Fruit fly (Drosophila melanogaster) whole organism, wandering third instar larva: ENCODE measurements around the gene CG17145.

Experiments
- Abd-B ChIP-seq: fragments of >200 bp; optimal IDR thresholded peaks from 2 replicates; lab custom pipeline; 2017; ENCODE audit warnings: missing biosample characterization, missing genetic modification characterization
- CG32264 ChIP-seq: fragments of 200-800 bp; sonication (Bioruptor generic); optimal IDR thresholded peaks from 2 replicates; lab custom pipeline; 2016; ENCODE audit warnings: missing biosample characterization, missing genetic modification characterization
- CG9705 ChIP-seq: fragments of 200-800 bp; sonication (Bioruptor generic); optimal IDR thresholded peaks from 2 replicates; lab custom pipeline; 2018; ENCODE audit warnings: missing biosample characterization, mild to moderate bottlenecking, missing genetic modification characterization
- CrebA ChIP-seq: fragments of 200-800 bp; sonication (Bioruptor generic); optimal IDR thresholded peaks from 2 replicates; lab custom pipeline; 2016; ENCODE audit warnings: missing biosample characterization, mild to moderate bottlenecking, missing genetic modification characterization, borderline replicate concordance
- Dfd ChIP-seq: fragments of >200 bp; optimal IDR thresholded peaks from 2 replicates; lab custom pipeline; 2017; ENCODE audit warnings: missing biosample characterization, missing genetic modification characterization
- Dif ChIP-seq: fragments of 200-275, 200-300 bp; sonication (Bioruptor generic); optimal IDR thresholded peaks from 2 replicates; lab custom pipeline; 2018; ENCODE audit warnings: missing biosample characterization, missing genetic modification characterization; ENCODE audit not compliant: partially characterized antibody
- GATAd ChIP-seq: sonication (Bioruptor generic); optimal IDR thresholded peaks from 2 replicates; lab custom pipeline; 2016; ENCODE audit warnings: missing biosample characterization, missing genetic modification characterization
- HLH106 ChIP-seq: fragments of 200-800 bp; optimal IDR thresholded peaks from 3 replicates; lab custom pipeline; 2019; ENCODE audit warnings: missing biosample characterization, mild to moderate bottlenecking, missing genetic modification characterization, moderate library complexity
- Hnf4 ChIP-seq: fragments of 200-800 bp; sonication (Bioruptor generic); optimal IDR thresholded peaks from 2 replicates; lab custom pipeline; 2016; ENCODE audit warnings: missing biosample characterization, mild to moderate bottlenecking, missing genetic modification characterization
- Hr78 ChIP-seq: fragments of >200 bp; optimal IDR thresholded peaks from 2 replicates; lab custom pipeline; 2017; ENCODE audit warnings: missing biosample characterization, missing genetic modification characterization
- Hr83 ChIP-seq: fragments of 200-300 bp; sonication (Bioruptor generic); optimal IDR thresholded peaks from 2 replicates; lab custom pipeline; 2016; ENCODE audit warnings: missing biosample characterization, mild to moderate bottlenecking, missing genetic modification characterization, moderate library complexity; ENCODE audit not compliant: poor library complexity, severe bottlenecking
- Jra ChIP-seq: sonication (Bioruptor generic); optimal IDR thresholded peaks from 2 replicates; lab custom pipeline; 2016; ENCODE audit warnings: missing biosample characterization, missing genetic modification characterization
- Mio ChIP-seq: sonication (Bioruptor generic); optimal IDR thresholded peaks from 2 replicates; lab custom pipeline; 2016; ENCODE audit warnings: missing biosample characterization, missing genetic modification characterization
- Myc ChIP-seq: fragments of >200 bp; optimal IDR thresholded peaks from 2 replicates; lab custom pipeline; 2017
- N ChIP-seq: fragments of >200 bp; optimal IDR thresholded peaks from 2 replicates; lab custom pipeline; 2018; ENCODE audit warnings: missing biosample characterization, missing external identifiers, missing genetic modification characterization
- OdsH ChIP-seq: fragments of 200-800 bp; sonication (Bioruptor generic); optimal IDR thresholded peaks from 2 replicates; lab custom pipeline; 2016; ENCODE audit warnings: missing biosample characterization, mild to moderate bottlenecking, missing genetic modification characterization
- Rel ChIP-seq, 2 experiments: fragments of 200-800 bp; sonication (Bioruptor generic) in 1 of 2; optimal IDR thresholded peaks; 2 replicates in 1 of 2; 3 replicates in 1 of 2; lab custom pipeline; 2016 to 2019; ENCODE audit warnings: mild to moderate bottlenecking in 2 of 2, missing biosample characterization in 2 of 2, missing genetic modification characterization in 2 of 2, moderate library complexity in 1 of 2
- Sp1 ChIP-seq: fragments of 200-800 bp; sonication (Bioruptor generic); optimal IDR thresholded peaks from 3 replicates; lab custom pipeline; 2019; ENCODE audit warnings: missing biosample characterization, mild to moderate bottlenecking, missing genetic modification characterization, moderate library complexity
- Vsx2 ChIP-seq: fragments of 200-300, 225-300 bp; sonication (Bioruptor generic); optimal IDR thresholded peaks from 2 replicates; lab custom pipeline; 2018; ENCODE audit warnings: missing biosample characterization, missing genetic modification characterization; ENCODE audit not compliant: partially characterized antibody
- br ChIP-seq: fragments of 200-800 bp; sonication (Bioruptor generic); optimal IDR thresholded peaks from 2 replicates; lab custom pipeline; 2016; ENCODE audit warnings: missing biosample characterization, missing genetic modification characterization
- brk ChIP-seq: fragments of 200-800 bp; sonication (Bioruptor generic); optimal IDR thresholded peaks from 2 replicates; lab custom pipeline; 2016; ENCODE audit warnings: missing biosample characterization, mild to moderate bottlenecking, missing genetic modification characterization
- dl ChIP-seq, 2 experiments: fragments of 175-275, 200-275 bp in 1 of 2; fragments of 200-275 bp in 1 of 2; sonication (Bioruptor generic); optimal IDR thresholded peaks; lab custom pipeline; 2018; ENCODE audit warnings: mild to moderate bottlenecking in 2 of 2, missing biosample characterization in 2 of 2, missing genetic modification characterization in 2 of 2, moderate library complexity in 2 of 2; ENCODE audit not compliant: partially characterized antibody in 2 of 2, insufficient read depth in 1 of 2
- dmrt93B ChIP-seq: fragments of 200-800 bp; sonication (Bioruptor generic); optimal IDR thresholded peaks from 2 replicates; lab custom pipeline; 2018; ENCODE audit warnings: missing biosample characterization, mild to moderate bottlenecking, missing genetic modification characterization
- dsf ChIP-seq: sonication (Bioruptor generic); optimal IDR thresholded peaks from 2 replicates; lab custom pipeline; 2016; ENCODE audit warnings: missing biosample characterization, missing genetic modification characterization, borderline replicate concordance
- ey ChIP-seq: fragments of 200-800 bp; sonication (Bioruptor generic); optimal IDR thresholded peaks from 2 replicates; lab custom pipeline; 2016; ENCODE audit warnings: missing biosample characterization, missing genetic modification characterization
- foxo ChIP-seq, 2 experiments: fragments of 200-800 bp; sonication (Bioruptor generic); optimal IDR thresholded peaks; 2 replicates in 1 of 2; 3 replicates in 1 of 2; lab custom pipeline; 2016 to 2017; ENCODE audit warnings: missing biosample characterization in 2 of 2, missing genetic modification characterization in 2 of 2
- h ChIP-seq: fragments of 200-800 bp; sonication (Bioruptor generic); optimal IDR thresholded peaks from 3 replicates; lab custom pipeline; 2016; ENCODE audit warnings: missing biosample characterization, mild to moderate bottlenecking, missing genetic modification characterization
- jim ChIP-seq: fragments of 175-275, 200-325 bp; sonication (Bioruptor generic); optimal IDR thresholded peaks from 2 replicates; lab custom pipeline; 2016; ENCODE audit warnings: missing biosample characterization, mild to moderate bottlenecking, missing genetic modification characterization
- lola ChIP-seq: fragments of >200 bp; optimal IDR thresholded peaks from 2 replicates; lab custom pipeline; 2017; ENCODE audit warnings: missing biosample characterization, missing genetic modification characterization
- pan ChIP-seq: fragments of >200 bp; optimal IDR thresholded peaks from 2 replicates; lab custom pipeline; 2017
- psq ChIP-seq: fragments of 200-800 bp; sonication (Bioruptor generic); optimal IDR thresholded peaks from 3 replicates; lab custom pipeline; 2017; ENCODE audit warnings: missing biosample characterization, mild to moderate bottlenecking, missing genetic modification characterization, moderate library complexity
- rgr ChIP-seq: fragments of 200-800 bp; sonication (Bioruptor generic); optimal IDR thresholded peaks from 3 replicates; lab custom pipeline; 2016; ENCODE audit warnings: missing biosample characterization, mild to moderate bottlenecking, missing genetic modification characterization
- sage ChIP-seq: fragments of 200-800 bp; sonication (Bioruptor generic); optimal IDR thresholded peaks from 2 replicates; lab custom pipeline; 2016; ENCODE audit warnings: missing biosample characterization, mild to moderate bottlenecking, missing genetic modification characterization
- tai ChIP-seq: sonication (Bioruptor generic); optimal IDR thresholded peaks from 2 replicates; lab custom pipeline; 2016; ENCODE audit warnings: missing biosample characterization, missing genetic modification characterization
- usp ChIP-seq: fragments of >200 bp; optimal IDR thresholded peaks from 2 replicates; lab custom pipeline; 2017; ENCODE audit warnings: missing biosample characterization, missing genetic modification characterization
- woc ChIP-seq: sonication (Bioruptor generic); optimal IDR thresholded peaks from 2 replicates; lab custom pipeline; 2016; ENCODE audit warnings: missing biosample characterization, mild to moderate bottlenecking, missing genetic modification characterization

CG17145 gene

dm6 chr3L:20220918-20221317 lies 696 bp upstream of the CG17145 start:
- TF ChIP-seq Sp1 (GFP tag; lab: Kevin White, UChicago) (no peak), br (no peak), tai (GFP tag; lab: Kevin White, UChicago) (no peak), foxo (GFP tag; optimal IDR thresholded peaks at IDR 0.05; lab: Kevin White, UChicago) (no peak), Abd-B (GFP tag; lab: Kevin White, UChicago) (no peak), CG32264 (GFP tag; lab: Kevin White, UChicago) (no peak), brk (GFP tag; lab: Kevin White, UChicago) (no peak), dsf (GFP tag; lab: Kevin White, UChicago) (no peak), Myc (lab: Kevin White, UChicago) (peak; percentile 72), N (GFP tag; lab: Kevin White, UChicago) (peak; percentile 72), rgr (GFP tag; lab: Kevin White, UChicago) (no peak), Rel (GFP tag; optimal IDR thresholded peaks at IDR 0.05; lab: Kevin White, UChicago) (no peak), Rel (tag; optimal IDR thresholded peaks at IDR 0.05; lab: Kevin White, UChicago) (no peak), woc (GFP tag; lab: Kevin White, UChicago) (no peak), usp (GFP tag; lab: Kevin White, UChicago) (no peak), ey (GFP tag; lab: Kevin White, UChicago) (no peak), Dif (GFP tag; lab: Kevin White, UChicago) (peak; percentile 11), pan (lab: Kevin White, UChicago) (no peak), Hnf4 (GFP tag; lab: Kevin White, UChicago) (no peak), sage (GFP tag; lab: Kevin White, UChicago) (no peak), h (GFP tag; lab: Kevin White, UChicago) (no peak), CrebA (GFP tag; lab: Kevin White, UChicago) (no peak), OdsH (GFP tag; lab: Kevin White, UChicago) (no peak), dmrt93B (GFP tag; lab: Kevin White, UChicago) (no peak), psq (GFP tag; lab: Kevin White, UChicago) (no peak), GATAd (GFP tag; lab: Kevin White, UChicago) (no peak), lola (GFP tag; lab: Kevin White, UChicago) (no peak), Vsx2 (GFP tag; lab: Kevin White, UChicago) (peak; percentile 20), jim (no peak), CG9705 (no peak), Dfd (no peak)

- no peak for TF ChIP-seq dmrt93B (GFP tag; lab: Kevin White, UChicago)
- TF ChIP-seq Sp1 (GFP tag; lab: Kevin White, UChicago), result no peak
- TF ChIP-seq Jra (GFP tag; lab: Kevin White, UChicago), result no peak
These were observed 1.0 kb downstream of the CG17145 start for dm6 chr3L:20222617-20223016.

DNA sequence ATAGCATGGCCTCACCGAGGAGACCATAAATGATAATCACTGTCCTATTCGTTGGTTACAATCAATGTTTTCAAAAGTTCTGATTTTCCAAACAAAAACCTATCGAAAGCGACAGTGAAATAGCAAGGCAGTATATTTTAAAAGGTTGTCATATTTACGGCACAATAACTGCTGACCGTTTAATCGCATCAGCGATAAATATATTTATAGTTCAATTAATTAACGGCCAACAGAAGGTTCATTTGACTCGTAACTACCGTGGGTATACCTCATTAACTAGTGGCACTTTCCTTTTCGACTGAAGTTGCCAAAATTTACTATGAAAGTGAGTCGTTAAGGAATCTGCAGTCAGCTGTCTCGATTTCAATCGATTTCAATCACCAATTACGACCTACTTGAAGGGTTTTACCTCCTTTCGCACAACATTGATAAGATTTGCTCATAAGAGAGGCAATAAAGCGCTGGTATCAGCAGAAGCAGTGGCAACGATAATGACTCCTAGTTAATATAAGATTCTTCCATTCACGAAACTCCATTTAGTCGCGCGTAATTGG lies 1.9 kb downstream of the CG17145 start, which contains the start of gene CG17147:
Gene CG17147, plus strand, starts transcription at position 535 of the 554 bp plus-strand sequence.
- no peak for TF ChIP-seq jim
- no peak for TF ChIP-seq Hr83 (GFP tag; lab: Kevin White, UChicago)
- TF ChIP-seq sage (GFP tag; lab: Kevin White, UChicago), result no peak
- TF ChIP-seq, all 38 proteins: peak for 0

DNA sequence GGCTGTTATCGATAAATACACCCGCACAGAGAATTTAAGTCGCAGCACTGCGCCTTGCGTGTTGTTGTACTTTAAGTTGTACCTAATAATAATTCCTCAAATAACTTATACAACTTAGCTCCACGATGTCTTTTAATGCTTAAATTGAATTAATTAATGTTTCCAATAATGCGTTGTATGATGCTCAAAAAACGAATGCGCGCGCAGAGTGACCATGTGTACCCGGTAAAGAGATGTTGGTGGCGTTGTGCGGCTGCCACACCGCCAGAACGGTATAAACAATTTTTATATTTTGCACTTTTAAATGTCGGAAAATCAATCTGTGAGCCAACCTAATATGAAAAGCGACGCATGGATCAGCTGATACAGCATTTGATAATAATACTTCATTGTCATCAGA lies 4.5 kb downstream of the CG17145 start:
- TF ChIP-seq tai (GFP tag; lab: Kevin White, UChicago) (no peak), Rel (GFP tag; optimal IDR thresholded peaks at IDR 0.05; lab: Kevin White, UChicago) (no peak), Rel (tag; optimal IDR thresholded peaks at IDR 0.05; lab: Kevin White, UChicago) (no peak), Vsx2 (GFP tag; lab: Kevin White, UChicago) (peak; percentile 92), Dif (GFP tag; lab: Kevin White, UChicago) (peak; percentile 69), psq (GFP tag; lab: Kevin White, UChicago) (no peak), Hnf4 (GFP tag; lab: Kevin White, UChicago) (no peak), sage (GFP tag; lab: Kevin White, UChicago) (no peak), CG9705 (no peak), Myc (lab: Kevin White, UChicago) (peak; percentile 45), Hr78 (GFP tag; lab: Kevin White, UChicago) (no peak), br (no peak), brk (GFP tag; lab: Kevin White, UChicago) (no peak), foxo (GFP tag; optimal IDR thresholded peaks at IDR 0.05; lab: Kevin White, UChicago) (no peak), Sp1 (GFP tag; lab: Kevin White, UChicago) (no peak), HLH106 (tag; lab: Kevin White, UChicago) (no peak), Mio (GFP tag; lab: Kevin White, UChicago) (no peak), h (GFP tag; lab: Kevin White, UChicago) (no peak), dl (GFP tag; optimal IDR thresholded peaks at IDR 0.05; lab: Kevin White, UChicago; ENCODE audit: insufficient read depth in 1 of 2, partially characterized antibody in 2 of 2) (peak in 1 of 2 experiments; percentile 54)
- TF ChIP-seq, all 38 proteins: peak for 4
